Worm (Caenorhabditis elegans) whole organism, young adult: Measurements from ENCODE around the gene ceh-39.

Experiments used
- K12H6.12 ChIP-seq: fragments of 200-800 bp; sonication (Bioruptor generic); optimal IDR thresholded peaks from 2 replicates; lab custom pipeline; 2018; ENCODE audit warnings: mild to moderate bottlenecking, missing genetic modification characterization, missing compliant biosample characterization
- dpl-1 ChIP-seq: fragments of 150-350 bp; optimal IDR thresholded peaks from 2 replicates; lab custom pipeline; 2014; ENCODE audit warnings: missing biosample characterization, missing genetic modification reagents, missing genetic modification characterization
- ets-4 ChIP-seq: fragments of 200-800 bp; sonication (Bioruptor generic); optimal IDR thresholded peaks from 2 replicates; lab custom pipeline; 2018; ENCODE audit warnings: mild to moderate bottlenecking, missing genetic modification characterization, missing compliant biosample characterization
- madf-6 ChIP-seq: fragments of 200-800 bp; sonication (Bioruptor generic); IDR thresholded peaks from 2 replicates; pipeline ENCODE4 v1.3.6; 2022; ENCODE audit warnings: missing genetic modification reagents, missing genetic modification characterization, missing compliant biosample characterization
- rpc-1 ChIP-seq, 2 experiments: fragments of 150-350 bp in 1 of 2; sonication (generic microtip) in 1 of 2; optimal IDR thresholded peaks; 2 replicates each; lab custom pipeline; 2014 to 2018; ENCODE audit warnings: missing biosample characterization in 1 of 2, missing genetic modification characterization in 1 of 2, missing genetic modification reagents in 1 of 2, missing genotype in 1 of 2
- snpc-1.1 ChIP-seq: sonication (generic microtip); optimal IDR thresholded peaks from 2 replicates; lab custom pipeline; 2017; ENCODE audit warnings: missing genetic modification characterization, mild to moderate bottlenecking, missing compliant biosample characterization, antibody characterized with exemption, moderate library complexity, missing genotype, missing genetic modification reagents; ENCODE audit not compliant: insufficient read depth
- xnd-1 ChIP-seq: sonication (generic microtip); optimal IDR thresholded peaks from 2 replicates; lab custom pipeline; 2016; ENCODE audit warnings: missing genotype, missing genetic modification reagents, missing genetic modification characterization, missing compliant biosample characterization
- zfh-2 ChIP-seq: fragments of 200-800 bp; sonication (Bioruptor generic); conservative IDR thresholded peaks from 2 replicates; pipeline ENCODE4 v1.3.6; 2022; ENCODE audit warnings: missing genetic modification reagents, missing genetic modification characterization, missing compliant biosample characterization

Gene ceh-39

DNA sequence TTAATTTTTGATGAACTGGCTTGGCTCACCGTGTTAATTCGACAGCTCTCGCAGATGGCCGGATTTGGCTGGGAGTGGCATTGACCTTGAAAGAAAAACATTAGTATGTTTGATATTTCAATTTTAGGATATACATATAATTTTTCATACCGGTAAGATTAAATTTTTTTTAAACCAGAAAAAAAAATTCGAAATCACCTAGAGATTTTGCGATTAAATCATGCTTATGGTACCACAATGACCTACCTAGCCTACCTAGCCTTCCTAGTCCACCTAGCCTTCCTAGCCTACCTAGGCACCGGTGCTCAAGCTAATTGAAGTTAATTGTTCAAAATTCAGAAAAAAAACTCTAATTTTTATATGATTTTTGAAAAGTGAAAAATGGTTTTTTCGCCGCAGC, 44.5 kb downstream of the ceh-39 start, which contains the start of gene C14E2.3:
C14E2.3 (minus strand) TSS at position 101 of the 400 bp plus-strand sequence.
- no peak for TF ChIP-seq K12H6.12 (tag; lab: Kevin White, UChicago)
- TF ChIP-seq dpl-1 (GFP tag; lab: Kevin White, UChicago), result no peak
- no peak for TF ChIP-seq snpc-1.1 (tag; lab: Kevin White, UChicago)
- no peak for TF ChIP-seq madf-6 (GFP tag; lab: Robert Waterston, UW)
- TF ChIP-seq ets-4 (GFP tag; lab: Kevin White, UChicago), result no peak
- TF ChIP-seq rpc-1 (optimal IDR thresholded peaks at IDR 0.05; lab: Kevin White, UChicago), result no peak
- TF ChIP-seq rpc-1 (tag; optimal IDR thresholded peaks at IDR 0.05; lab: Kevin White, UChicago), result no peak
- no peak for TF ChIP-seq xnd-1 (tag; lab: Kevin White, UChicago)
- no peak for TF ChIP-seq zfh-2 (GFP tag; lab: Robert Waterston, UW)
